Worm (Caenorhabditis elegans): ENCODE results near the gene F18A11.3.
"Not testable (repeated sequence)": the region's sequence is repeated elsewhere in the genome, so short reads cannot be mapped to it uniquely, and the experiment has no call there.

The F18A11.3 gene

ce11 chrII:13080607-13081006 is 44.0 kb upstream of the F18A11.3 start, which contains the start of gene Y81G3A.2:
Gene Y81G3A.2, plus strand, starts transcription at chrII:13080907.
- not testable (repeated sequence) for TF ChIP-seq dpff-1 (tag; optimal IDR thresholded peaks at IDR 0.05); K12H6.12 (tag; optimal IDR thresholded peaks at IDR 0.05); ztf-25 (GFP tag; IDR thresholded peaks at IDR 0.05)

DNA sequence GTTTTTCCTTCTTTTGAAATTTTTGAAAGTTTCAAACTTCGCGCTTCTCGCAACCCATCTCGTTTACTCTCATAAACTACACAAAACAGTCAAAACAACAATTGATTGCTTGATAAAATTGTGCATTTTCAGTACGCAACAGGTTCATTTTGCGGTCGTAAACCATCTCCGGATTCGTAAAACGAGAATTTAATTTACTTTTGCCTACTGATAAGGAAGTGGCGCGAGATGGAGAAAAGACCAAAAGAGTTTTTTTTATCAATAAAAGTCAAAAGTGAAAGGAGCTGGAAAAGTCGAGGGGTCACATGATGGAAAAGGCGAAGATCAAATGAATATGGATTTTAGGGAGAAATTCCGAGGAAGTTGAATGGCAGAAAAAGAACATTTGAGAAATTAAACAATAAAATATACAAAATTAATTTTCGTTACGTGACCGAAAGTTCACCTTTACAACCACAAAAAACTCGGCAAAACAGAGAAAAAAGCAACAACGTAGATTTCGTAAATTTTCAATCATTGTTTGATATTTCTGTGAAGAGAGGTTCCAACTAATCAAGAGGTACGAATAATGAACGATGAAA is 42.3 kb upstream of the F18A11.3 start, which contains the start of gene F42G4.6:
F42G4.6 (plus strand) TSS at position 531 of the 581 bp plus-strand sequence.
- TF ChIP-seq attf-6 (GFP tag; IDR thresholded peaks at IDR 0.05): no peak
- no peak for TF ChIP-seq ztf-25 (GFP tag; IDR thresholded peaks at IDR 0.05)
- no peak for TF ChIP-seq hrde-1 (tag; optimal IDR thresholded peaks at IDR 0.05; ENCODE audit: borderline replicate concordance)
- TF ChIP-seq zfh-2 (GFP tag; conservative IDR thresholded peaks at IDR 0.05): no peak
- TF ChIP-seq unc-62 (GFP tag; optimal IDR thresholded peaks at IDR 0.05): peak; percentile 16
- no peak for TF ChIP-seq ets-4 (GFP tag; optimal IDR thresholded peaks at IDR 0.05)
- TF ChIP-seq F33H1.4 (GFP tag; IDR thresholded peaks at IDR 0.05): no peak
- TF ChIP-seq attf-5 (GFP tag; optimal IDR thresholded peaks at IDR 0.05): no peak
- no peak for TF ChIP-seq hlh-26 (GFP tag; conservative IDR thresholded peaks at IDR 0.05)
- TF ChIP-seq athp-1 (tag; optimal IDR thresholded peaks at IDR 0.05): no peak
- TF ChIP-seq pbrm-1 (GFP tag; IDR thresholded peaks at IDR 0.05): no peak
- TF ChIP-seq nhr-80 (tag; optimal IDR thresholded peaks at IDR 0.05): peak; percentile 65

- TF ChIP-seq dpl-1 (GFP tag; optimal IDR thresholded peaks at IDR 0.05): no peak
- peak; percentile 86 for TF ChIP-seq nhr-80 (tag; optimal IDR thresholded peaks at IDR 0.05)
- TF ChIP-seq C06A6.2 (GFP tag; conservative IDR thresholded peaks at IDR 0.05): no peak
- peak; percentile 48 for TF ChIP-seq pha-4 (tag; optimal IDR thresholded peaks at IDR 0.05)
- no peak for TF ChIP-seq snpc-4 (GFP tag; optimal IDR thresholded peaks at IDR 0.05)
- TF ChIP-seq snpc-4 (tag; optimal IDR thresholded peaks at IDR 0.05): peak in 2 of 4 experiments; percentile 3 to 12
- TF ChIP-seq B0336.3 (GFP tag; IDR thresholded peaks at IDR 0.05): peak; percentile 49; the same call in 1 of the 2 replicates
- peak; percentile 31 for TF ChIP-seq madf-10 (tag; optimal IDR thresholded peaks at IDR 0.05)
- peak; percentile 24 for TF ChIP-seq tbp1 (GFP tag; optimal IDR thresholded peaks at IDR 0.05)
- peak; percentile 5 for TF ChIP-seq ztf-22 (GFP tag; optimal IDR thresholded peaks at IDR 0.05)
- TF ChIP-seq dox-1 (GFP tag; IDR thresholded peaks at IDR 0.05): peak; percentile 10; the same call in 1 of the 2 replicates
- TF ChIP-seq T07F8.4 (tag; optimal IDR thresholded peaks at IDR 0.05): no peak
- TF ChIP-seq lin-54 (GFP tag; optimal IDR thresholded peaks at IDR 0.05): peak; percentile 19
- 0 out of 2 replicates have a peak, but pooled peaks have one; percentile 32 for TF ChIP-seq aptf-2 (GFP tag; conservative IDR thresholded peaks at IDR 0.05)
- peak; percentile 17 for TF ChIP-seq nhr-90 (tag; optimal IDR thresholded peaks at IDR 0.05)
- peak; percentile 17 for TF ChIP-seq repo-1 (tag; optimal IDR thresholded peaks at IDR 0.05)
- TF ChIP-seq ceh-40 (GFP tag; IDR thresholded peaks at IDR 0.05): no peak
- TF ChIP-seq egl-44 (GFP tag; IDR thresholded peaks at IDR 0.05): no peak
- TF ChIP-seq tlf-1 (GFP tag; optimal IDR thresholded peaks at IDR 0.05): peak; percentile 67
- peak; percentile 63 for TF ChIP-seq atf-7 (tag; optimal IDR thresholded peaks at IDR 0.05)
- no peak for TF ChIP-seq rec-8 (tag; optimal IDR thresholded peaks at IDR 0.05)
- peak; percentile 0 for TF ChIP-seq attf-5 (GFP tag; optimal IDR thresholded peaks at IDR 0.05)
- no peak for TF ChIP-seq hsf-1 (GFP tag; IDR thresholded peaks at IDR 0.05)
- TF ChIP-seq T26A5.8 (tag; optimal IDR thresholded peaks at IDR 0.05): no peak
- peak in 1 of 2 experiments; percentile 46 for TF ChIP-seq let-607 (tag; optimal IDR thresholded peaks at IDR 0.05)
- TF ChIP-seq cebp-1 (GFP tag; IDR thresholded peaks at IDR 0.05): no peak
- TF ChIP-seq cebp-1 (tag; optimal IDR thresholded peaks at IDR 0.05): peak; percentile 60
Observed at ce11 chrII:13077746-13078145, 41.1 kb upstream of the F18A11.3 start.

All from whole organism, young adult.